Worm (Caenorhabditis elegans) whole organism, L1 larva: ENCODE measurements around the gene F35H8.1.

Experiments
- F16B12.6 ChIP-seq: fragments of 150-350 bp; optimal IDR thresholded peaks from 2 replicates; lab custom pipeline; 2014; ENCODE audit warnings: missing biosample characterization, missing genetic modification characterization
- aha-1 ChIP-seq: fragments of 150-350 bp; optimal IDR thresholded peaks from 2 replicates; lab custom pipeline; 2014; ENCODE audit warnings: missing biosample characterization, missing genetic modification characterization
- aly-2 ChIP-seq: fragments of 150-350 bp; optimal IDR thresholded peaks from 2 replicates; lab custom pipeline; 2014; ENCODE audit warnings: missing biosample characterization, missing genetic modification characterization
- ama-1 ChIP-seq: fragments of 150-350 bp; optimal IDR thresholded peaks from 2 replicates; lab custom pipeline; 2014
- ceh-8 ChIP-seq: fragments of 200-800 bp; sonication (Bioruptor generic); optimal IDR thresholded peaks from 2 replicates; lab custom pipeline; 2018; ENCODE audit warnings: mild to moderate bottlenecking, missing genetic modification characterization, moderate library complexity, missing compliant biosample characterization
- ceh-88 ChIP-seq: fragments of 200-800 bp; sonication (Bioruptor generic); IDR thresholded peaks from 2 replicates; pipeline ENCODE4 v1.3.6; 2022; ENCODE audit warnings: missing genetic modification characterization, missing compliant biosample characterization
- ces-1 ChIP-seq: fragments of 150-350 bp; optimal IDR thresholded peaks from 2 replicates; lab custom pipeline; 2014; ENCODE audit warnings: missing biosample characterization, missing genetic modification reagents, missing genetic modification characterization
- dpl-1 ChIP-seq, 3 experiments: fragments of 150-350 bp in 2 of 3; sonication (generic microtip) in 1 of 3; optimal IDR thresholded peaks; 2 replicates each; lab custom pipeline; 2014 to 2017; ENCODE audit warnings: missing biosample characterization in 3 of 3, missing genetic modification characterization in 3 of 3, missing genetic modification reagents in 3 of 3
- dsc-1 ChIP-seq: sonication (generic microtip); optimal IDR thresholded peaks from 2 replicates; lab custom pipeline; 2016; ENCODE audit warnings: mild to moderate bottlenecking, missing genetic modification characterization, missing compliant biosample characterization
- efl-1 ChIP-seq, 4 experiments: fragments of 150-350 bp; optimal IDR thresholded peaks in 3 of 4; peaks in 1 of 4; 1 replicate in 1 of 4; 2 replicates in 3 of 4; lab custom pipeline; 2014; ENCODE audit warnings: missing biosample characterization in 2 of 4, missing genetic modification characterization in 2 of 4, missing genetic modification reagents in 2 of 4
- elt-2 ChIP-seq: sonication (generic microtip); optimal IDR thresholded peaks from 2 replicates; lab custom pipeline; 2016; ENCODE audit warnings: missing genetic modification characterization, mild to moderate bottlenecking, inconsistent platforms, missing compliant biosample characterization, missing genetic modification reagents
- ets-5 ChIP-seq: fragments of 200-800 bp; sonication (Bioruptor generic); IDR thresholded peaks from 2 replicates; pipeline ENCODE4 v1.3.6; 2022; ENCODE audit warnings: missing genetic modification characterization, missing compliant biosample characterization
- fkh-4 ChIP-seq: sonication (generic microtip); optimal IDR thresholded peaks from 2 replicates; lab custom pipeline; 2016; ENCODE audit warnings: missing compliant biosample characterization, missing genetic modification characterization, borderline replicate concordance
- hlh-4 ChIP-seq: sonication (generic microtip); optimal IDR thresholded peaks from 2 replicates; lab custom pipeline; 2016; ENCODE audit warnings: mild to moderate bottlenecking, missing genetic modification characterization, missing compliant biosample characterization
- hpl-2 ChIP-seq: fragments of 150-350 bp; optimal IDR thresholded peaks from 2 replicates; lab custom pipeline; 2014; ENCODE audit warnings: missing biosample characterization, missing genetic modification reagents, missing genetic modification characterization
- irx-1 ChIP-seq: sonication (generic microtip); optimal IDR thresholded peaks from 2 replicates; lab custom pipeline; 2016; ENCODE audit warnings: missing genetic modification characterization, missing compliant biosample characterization
- isw-1 ChIP-seq: fragments of 200-800 bp; sonication (Bioruptor generic); IDR thresholded peaks from 2 replicates; pipeline ENCODE4 v1.3.6; 2022; ENCODE audit warnings: missing genetic modification characterization, missing compliant biosample characterization
- jun-1 ChIP-seq: fragments of 150-350 bp; optimal IDR thresholded peaks from 2 replicates; lab custom pipeline; 2014; ENCODE audit warnings: missing biosample characterization, missing genetic modification reagents, missing genetic modification characterization
- lin-14 ChIP-seq: fragments of 200-800 bp; sonication (Bioruptor generic); optimal IDR thresholded peaks from 2 replicates; lab custom pipeline; 2018; ENCODE audit warnings: mild to moderate bottlenecking, missing genetic modification characterization, moderate library complexity, missing compliant biosample characterization
- lin-15B ChIP-seq: fragments of 150-350 bp; sonication (generic microtip); optimal IDR thresholded peaks from 3 replicates; lab custom pipeline; 2014; ENCODE audit warnings: missing biosample characterization, missing genetic modification characterization
- lin-35 ChIP-seq, 2 experiments: fragments of 150-350 bp; optimal IDR thresholded peaks; 2 replicates each; lab custom pipeline; 2014; ENCODE audit warnings: missing biosample characterization in 2 of 2, missing genetic modification characterization in 2 of 2, missing genetic modification reagents in 2 of 2
- lir-3 ChIP-seq: sonication (generic microtip); optimal IDR thresholded peaks from 2 replicates; lab custom pipeline; 2016; ENCODE audit warnings: mild to moderate bottlenecking, missing genetic modification characterization, moderate library complexity, missing compliant biosample characterization; ENCODE audit not compliant: poor library complexity
- lsy-2 ChIP-seq, 2 experiments: fragments of 150-350 bp; optimal IDR thresholded peaks; 2 replicates each; lab custom pipeline; 2014; ENCODE audit warnings: missing biosample characterization in 2 of 2, missing genetic modification characterization in 2 of 2
- mef-2 ChIP-seq: fragments of 150-350 bp; optimal IDR thresholded peaks from 2 replicates; lab custom pipeline; 2014; ENCODE audit warnings: missing biosample characterization, missing genetic modification characterization
- nhr-19 ChIP-seq: fragments of 200-800 bp; sonication (Bioruptor generic); conservative IDR thresholded peaks from 2 replicates; pipeline ENCODE4 v1.3.6; 2022; ENCODE audit warnings: missing genetic modification characterization, missing compliant biosample characterization
- nhr-237 ChIP-seq: fragments of 150-350 bp; optimal IDR thresholded peaks from 2 replicates; lab custom pipeline; 2014; ENCODE audit warnings: missing biosample characterization, missing genetic modification characterization
- nhr-47 ChIP-seq: sonication (generic microtip); optimal IDR thresholded peaks from 2 replicates; lab custom pipeline; 2016; ENCODE audit warnings: mild to moderate bottlenecking, missing genetic modification characterization, moderate library complexity, missing compliant biosample characterization
- nhr-71 ChIP-seq: sonication (generic microtip); optimal IDR thresholded peaks from 2 replicates; lab custom pipeline; 2016; ENCODE audit warnings: mild to moderate bottlenecking, missing genetic modification characterization, moderate library complexity, missing compliant biosample characterization
- nhr-76 ChIP-seq: sonication (generic microtip); optimal IDR thresholded peaks from 2 replicates; lab custom pipeline; 2017; ENCODE audit warnings: missing biosample characterization, missing genetic modification characterization
- nhr-85 ChIP-seq: sonication (generic microtip); peaks from one replicate; lab custom pipeline; 2016; ENCODE audit warnings: missing genetic modification characterization, inconsistent platforms, missing compliant biosample characterization
- nhr-90 ChIP-seq: sonication (generic microtip); optimal IDR thresholded peaks from 2 replicates; lab custom pipeline; 2016; ENCODE audit warnings: mild to moderate bottlenecking, missing genetic modification characterization, missing compliant biosample characterization; ENCODE audit not compliant: poor library complexity
- pag-3 ChIP-seq: sonication (generic microtip); optimal IDR thresholded peaks from 2 replicates; lab custom pipeline; 2017; ENCODE audit warnings: missing genetic modification characterization, mild to moderate bottlenecking, missing compliant biosample characterization, antibody characterized with exemption, borderline replicate concordance; ENCODE audit not compliant: insufficient read depth
- pax-3 ChIP-seq: fragments of 200-800 bp; sonication (Bioruptor generic); optimal IDR thresholded peaks from 2 replicates; lab custom pipeline; 2018; ENCODE audit warnings: mild to moderate bottlenecking, missing genetic modification characterization, moderate library complexity, missing compliant biosample characterization
- sox-4 ChIP-seq: sonication (generic microtip); optimal IDR thresholded peaks from 2 replicates; lab custom pipeline; 2016; ENCODE audit warnings: missing genetic modification characterization, missing compliant biosample characterization
- unc-30 ChIP-seq: sonication (generic microtip); optimal IDR thresholded peaks from 2 replicates; lab custom pipeline; 2017; ENCODE audit warnings: missing biosample characterization, missing genetic modification characterization
- vab-15 ChIP-seq: sonication (generic microtip); optimal IDR thresholded peaks from 2 replicates; lab custom pipeline; 2017; ENCODE audit warnings: missing genotype, mild to moderate bottlenecking, missing genetic modification characterization, missing compliant biosample characterization
- xbp-1 ChIP-seq: sonication (generic microtip); optimal IDR thresholded peaks from 2 replicates; lab custom pipeline; 2016; ENCODE audit warnings: missing genetic modification characterization, missing compliant biosample characterization
- zag-1 ChIP-seq: fragments of 150-350 bp; optimal IDR thresholded peaks from 2 replicates; lab custom pipeline; 2014; ENCODE audit warnings: missing biosample characterization, missing genetic modification characterization
- ztf-11 ChIP-seq, 2 experiments: sonication (generic microtip); optimal IDR thresholded peaks; 2 replicates each; lab custom pipeline; 2016 to 2017; ENCODE audit warnings: missing genetic modification characterization in 2 of 2, missing biosample characterization in 1 of 2, missing compliant biosample characterization in 1 of 2
- ztf-4 ChIP-seq: fragments of 150-350 bp; optimal IDR thresholded peaks from 2 replicates; lab custom pipeline; 2014; ENCODE audit warnings: missing biosample characterization, missing genetic modification characterization

Gene F35H8.1

DNA sequence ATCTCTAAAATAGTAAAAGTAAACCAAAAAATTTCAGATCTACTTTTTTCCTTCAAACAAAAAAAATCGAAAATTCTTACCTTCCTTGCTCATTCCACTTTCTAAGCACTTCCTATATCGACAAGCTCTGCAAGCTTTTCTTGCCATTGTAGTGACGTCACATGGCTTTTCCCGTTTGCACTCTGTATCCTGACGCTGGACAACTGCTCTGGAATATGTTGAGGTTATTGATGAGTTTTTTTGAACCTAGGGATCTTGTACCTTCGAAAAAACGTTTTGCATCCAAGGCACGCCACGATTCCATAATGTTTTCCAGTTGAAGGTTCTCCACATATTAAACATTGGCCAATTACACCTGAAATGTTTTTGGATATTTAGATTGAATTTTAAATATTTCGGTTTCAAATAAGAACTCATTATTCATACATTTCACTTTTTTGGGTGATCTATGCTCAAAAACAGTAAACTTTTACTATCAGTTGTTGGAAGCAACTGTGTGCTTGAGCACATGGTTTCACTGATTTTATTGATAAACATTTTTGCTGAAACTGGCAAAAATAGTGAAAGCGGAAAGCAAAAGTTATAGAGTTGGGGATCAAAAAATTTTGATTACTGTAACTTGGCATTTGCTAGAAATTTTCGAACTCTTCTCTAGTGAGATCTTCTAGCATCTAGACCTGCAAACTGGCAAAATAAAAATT, 47.1 kb upstream of the F35H8.1 start (continued):
- TF ChIP-seq dsc-1: no peak
- no peak for TF ChIP-seq zag-1 (tag; lab: Kevin White, UChicago)
- no peak for TF ChIP-seq vab-15 (tag; lab: Kevin White, UChicago)
- no peak for TF ChIP-seq hpl-2
- no peak for TF ChIP-seq ama-1 (lab: Kevin White, UChicago)
- TF ChIP-seq xbp-1 (tag; lab: Kevin White, UChicago): no peak
- TF ChIP-seq ztf-4 (tag; lab: Kevin White, UChicago): peak; percentile 36
- TF ChIP-seq ces-1 (GFP tag; lab: Kevin White, UChicago): no peak
- TF ChIP-seq jun-1: no peak
- TF ChIP-seq nhr-47 (tag; lab: Kevin White, UChicago): no peak
- TF ChIP-seq nhr-85: no peak
- TF ChIP-seq nhr-90 (tag; lab: Kevin White, UChicago): no peak
- TF ChIP-seq ztf-11 (tag; optimal IDR thresholded peaks at IDR 0.05; lab: Kevin White, UChicago): no peak
- no peak for TF ChIP-seq ceh-8 (GFP tag; lab: Kevin White, UChicago)
- TF ChIP-seq mef-2 (tag; lab: Kevin White, UChicago): no peak
- no peak for TF ChIP-seq isw-1
- no peak for TF ChIP-seq lir-3 (tag; lab: Kevin White, UChicago)
- no peak for TF ChIP-seq pax-3
- peak; percentile 25 for TF ChIP-seq lin-14 (GFP tag; lab: Kevin White, UChicago)
- TF ChIP-seq nhr-19 (GFP tag; lab: Robert Waterston, UW): peak; percentile 35
- TF ChIP-seq F16B12.6 (tag; lab: Kevin White, UChicago): no peak
- TF ChIP-seq lsy-2 (tag; optimal IDR thresholded peaks at IDR 0.05; lab: Kevin White, UChicago): no peak
- no peak for TF ChIP-seq hlh-4 (tag; lab: Kevin White, UChicago)
- TF ChIP-seq elt-2 (tag; lab: Kevin White, UChicago): peak; percentile 43

DNA sequence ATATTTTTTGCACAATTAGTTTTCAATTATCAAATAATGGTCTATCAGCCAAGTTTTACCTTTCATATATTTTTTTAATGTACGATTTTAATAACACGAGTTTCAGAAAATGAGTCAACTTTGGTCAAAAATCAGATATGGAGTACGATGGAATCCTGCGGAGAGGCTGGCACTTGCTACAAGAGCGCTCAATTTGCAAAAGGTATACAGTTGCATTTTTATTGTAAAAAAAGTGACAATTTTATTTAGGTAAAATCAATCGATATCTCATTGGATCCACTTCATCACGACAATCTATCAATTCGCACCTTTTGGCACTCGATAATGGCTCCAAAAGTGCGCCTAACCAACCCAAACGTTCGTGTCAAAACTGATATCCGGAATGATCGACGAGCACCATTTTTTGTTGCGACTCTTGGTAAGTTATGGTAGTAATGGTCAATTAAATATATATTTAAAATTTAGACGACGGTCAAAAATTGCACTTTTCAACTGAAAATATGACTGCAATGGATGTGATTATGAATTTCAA, 44.5 kb upstream of the F35H8.1 start, which contains the start of gene mrpl-53:
Gene mrpl-53 (plus strand): TSS at position 107 of the 532 bp plus-strand sequence.
- TF ChIP-seq ets-5 (GFP tag; lab: Robert Waterston, UW): no peak
- no peak for TF ChIP-seq ceh-88
- TF ChIP-seq nhr-90 (tag; lab: Kevin White, UChicago): peak; percentile 52
- no peak for TF ChIP-seq dpl-1 (GFP tag; optimal IDR thresholded peaks at IDR 0.05; lab: Kevin White, UChicago)
- TF ChIP-seq efl-1 (optimal IDR thresholded peaks at IDR 0.05; lab: Kevin White, UChicago): no peak
- peak in 1 of 2 experiments; percentile 66 for TF ChIP-seq efl-1 (GFP tag; optimal IDR thresholded peaks at IDR 0.05 in 1 of 2; lab: Kevin White, UChicago)
- TF ChIP-seq fkh-4 (tag; lab: Kevin White, UChicago): no peak
- TF ChIP-seq sox-4: no peak
- no peak for TF ChIP-seq aly-2 (tag; lab: Kevin White, UChicago)
- TF ChIP-seq zag-1 (tag; lab: Kevin White, UChicago): no peak
- TF ChIP-seq nhr-71: peak; percentile 29
- TF ChIP-seq lsy-2 (tag; optimal IDR thresholded peaks at IDR 0.05; lab: Kevin White, UChicago): no peak
- TF ChIP-seq aha-1: no peak
- no peak for TF ChIP-seq irx-1 (tag; lab: Kevin White, UChicago)
- no peak for TF ChIP-seq unc-30 (tag; lab: Kevin White, UChicago)
- TF ChIP-seq nhr-237: no peak
- TF ChIP-seq lin-15B (tag; lab: Kevin White, UChicago): no peak
- TF ChIP-seq lin-14 (GFP tag; lab: Kevin White, UChicago): no peak
- TF ChIP-seq lin-35 (GFP tag; optimal IDR thresholded peaks at IDR 0.05; lab: Kevin White, UChicago): peak in 1 of 2 experiments; percentile 1
- no peak for TF ChIP-seq pag-3
- no peak for TF ChIP-seq nhr-76 (tag; lab: Kevin White, UChicago)
